Fruit fly (Drosophila melanogaster) whole organism, embryonic: ENCODE data around the gene Fum1.

Source experiments
- C15 ChIP-seq: fragments of 200-800 bp; sonication (Bioruptor generic); IDR thresholded peaks from 3 replicates; pipeline ENCODE4 v1.3.6; 2022; ENCODE audit warnings: missing biosample characterization, missing genetic modification characterization
- CG10147 ChIP-seq: fragments of 200-800 bp; sonication (Bioruptor generic); optimal IDR thresholded peaks from 2 replicates; lab custom pipeline; 2019; ENCODE audit warnings: missing biosample characterization, mild to moderate bottlenecking, missing genetic modification characterization, moderate library complexity
- CG10654 ChIP-seq: fragments of 200-800 bp; sonication (Bioruptor generic); optimal IDR thresholded peaks from 2 replicates; lab custom pipeline; 2016; ENCODE audit warnings: missing biosample characterization, missing genetic modification characterization
- CG13296 ChIP-seq: fragments of 200-800 bp; sonication (Bioruptor generic); optimal IDR thresholded peaks from 3 replicates; lab custom pipeline; 2018; ENCODE audit warnings: missing biosample characterization, mild to moderate bottlenecking, missing genetic modification characterization
- CG14860 ChIP-seq: fragments of 200-800 bp; sonication (Bioruptor generic); IDR thresholded peaks from 3 replicates; pipeline ENCODE4 v1.3.6; 2022; ENCODE audit warnings: missing biosample characterization, missing genetic modification characterization; ENCODE audit not compliant: partially characterized antibody
- CG16779 ChIP-seq: fragments of 200-800 bp; sonication (Bioruptor generic); IDR thresholded peaks from 2 replicates; pipeline ENCODE4 v1.3.6; 2022; ENCODE audit warnings: missing biosample characterization, missing genetic modification characterization
- CG16813 ChIP-seq: fragments of 200-800 bp; sonication (Bioruptor generic); IDR thresholded peaks from 3 replicates; pipeline ENCODE4 v1.3.6; 2022; ENCODE audit warnings: missing biosample characterization, missing genetic modification characterization; ENCODE audit not compliant: partially characterized antibody
- CG16863 ChIP-seq: fragments of 200-800 bp; sonication (Bioruptor generic); optimal IDR thresholded peaks from 3 replicates; lab custom pipeline; 2016; ENCODE audit warnings: missing biosample characterization, missing genetic modification characterization
- CG17612 ChIP-seq: fragments of 200-800 bp; sonication (Bioruptor generic); IDR thresholded peaks from 2 replicates; pipeline ENCODE4 v1.3.6; 2022; ENCODE audit warnings: missing biosample characterization, missing genetic modification characterization
- CG1832 ChIP-seq: fragments of 200-800 bp; sonication (Bioruptor generic); optimal IDR thresholded peaks from 2 replicates; lab custom pipeline; 2017; ENCODE audit warnings: missing biosample characterization, mild to moderate bottlenecking, missing genetic modification characterization, inconsistent platforms
- CG18619 ChIP-seq: fragments of 200-800 bp; sonication (Bioruptor generic); optimal IDR thresholded peaks from 3 replicates; lab custom pipeline; 2017; ENCODE audit warnings: missing biosample characterization, mild to moderate bottlenecking, missing genetic modification characterization
- CG30431 ChIP-seq: fragments of 200-800 bp; sonication (Bioruptor generic); optimal IDR thresholded peaks from 2 replicates; lab custom pipeline; 2017; ENCODE audit warnings: missing biosample characterization, missing genetic modification characterization
- CG31224 ChIP-seq: fragments of 200-800 bp; sonication (Bioruptor generic); IDR thresholded peaks from 2 replicates; pipeline ENCODE4 v1.3.6; 2022; ENCODE audit warnings: missing biosample characterization, missing genetic modification characterization
- CG3726 ChIP-seq: fragments of 200-800 bp; sonication (Bioruptor generic); IDR thresholded peaks from 3 replicates; pipeline ENCODE4, ENCODE4 v1.3.6; 2022; ENCODE audit warnings: missing biosample characterization, missing genetic modification characterization
- CG4707 ChIP-seq: fragments of 200-800 bp; sonication (Bioruptor generic); optimal IDR thresholded peaks from 2 replicates; lab custom pipeline; 2018; ENCODE audit warnings: missing biosample characterization, mild to moderate bottlenecking, missing genetic modification characterization, moderate library complexity
- CG5953 ChIP-seq: fragments of 200-800 bp; sonication (Bioruptor generic); IDR thresholded peaks from 2 replicates; pipeline ENCODE4 v1.3.6; 2022; ENCODE audit warnings: missing biosample characterization, missing genetic modification characterization
- CG6272 ChIP-seq: fragments of 200-800 bp; sonication (Bioruptor generic); IDR thresholded peaks from 2 replicates; pipeline ENCODE4 v1.3.6; 2022; ENCODE audit warnings: missing biosample characterization, missing genetic modification characterization
- CG6791 ChIP-seq: fragments of 200-800 bp; sonication (Bioruptor generic); IDR thresholded peaks from 3 replicates; pipeline ENCODE4 v1.3.6; 2022; ENCODE audit warnings: missing biosample characterization, missing genetic modification characterization; ENCODE audit not compliant: partially characterized antibody
- CG7357 ChIP-seq: fragments of 200-800 bp; sonication (Bioruptor generic); IDR thresholded peaks from 3 replicates; pipeline ENCODE4 v1.3.6; 2022; ENCODE audit warnings: missing biosample characterization, missing genetic modification characterization
- CG7839 ChIP-seq: fragments of 200-800 bp; sonication (Bioruptor generic); optimal IDR thresholded peaks from 3 replicates; lab custom pipeline; 2018; ENCODE audit warnings: missing biosample characterization, mild to moderate bottlenecking, missing genetic modification characterization, moderate library complexity
- CHES-1-like ChIP-seq: fragments of 200-800 bp; sonication (Bioruptor generic); optimal IDR thresholded peaks from 2 replicates; lab custom pipeline; 2016; ENCODE audit warnings: missing biosample characterization, missing genetic modification characterization
- Dek ChIP-seq: fragments of 200-800 bp; sonication (Bioruptor generic); optimal IDR thresholded peaks from 3 replicates; lab custom pipeline; 2019; ENCODE audit warnings: missing biosample characterization, mild to moderate bottlenecking, missing genetic modification characterization, moderate library complexity
- Dll ChIP-seq: fragments of 200-800 bp; sonication (Bioruptor generic); IDR thresholded peaks from 4 replicates; pipeline ENCODE4 v1.3.6; 2022; ENCODE audit warnings: missing biosample characterization, missing genetic modification characterization; ENCODE audit not compliant: partially characterized antibody
- ERR ChIP-seq: fragments of 200-800 bp; sonication (Bioruptor generic); optimal IDR thresholded peaks from 2 replicates; lab custom pipeline; 2016; ENCODE audit warnings: missing biosample characterization, missing genetic modification characterization
- HmgD ChIP-seq: fragments of 200-800 bp; sonication (Bioruptor generic); optimal IDR thresholded peaks from 3 replicates; lab custom pipeline; 2016; ENCODE audit warnings: missing biosample characterization, missing genetic modification characterization
- Mes4 ChIP-seq: fragments of 200-800 bp; sonication (Bioruptor generic); optimal IDR thresholded peaks from 2 replicates; lab custom pipeline; 2016; ENCODE audit warnings: missing biosample characterization, missing genetic modification characterization
- Side ChIP-seq: fragments of 200-800 bp; sonication (Bioruptor generic); optimal IDR thresholded peaks from 2 replicates; lab custom pipeline; 2016; ENCODE audit warnings: missing biosample characterization, missing genetic modification characterization
- Trl ChIP-seq, 3 experiments: fragments of >200 bp in 2 of 3; fragments of 200-800 bp in 1 of 3; sonication (Bioruptor generic) in 1 of 3; optimal IDR thresholded peaks; 2 replicates in 1 of 3; 3 replicates in 2 of 3; lab custom pipeline; 2016 to 2017; ENCODE audit warnings: missing biosample characterization in 1 of 3, missing genetic modification characterization in 1 of 3
- Usf ChIP-seq: fragments of 200-800 bp; sonication (Bioruptor generic); optimal IDR thresholded peaks from 2 replicates; lab custom pipeline; 2017; ENCODE audit warnings: missing genotype, missing biosample characterization, missing genetic modification characterization
- Xrp1 ChIP-seq: fragments of 200-800 bp; sonication (Bioruptor generic); IDR thresholded peaks from 2 replicates; pipeline ENCODE4 v1.3.6; 2022; ENCODE audit warnings: missing biosample characterization, missing genetic modification characterization
- corto ChIP-seq: fragments of 200-800 bp; sonication (Bioruptor generic); optimal IDR thresholded peaks from 2 replicates; lab custom pipeline; 2016; ENCODE audit warnings: missing biosample characterization, mild to moderate bottlenecking, missing genetic modification characterization, moderate library complexity
- crp ChIP-seq, 2 experiments: fragments of 200-800 bp; sonication (Bioruptor generic); optimal IDR thresholded peaks; 2 replicates in 1 of 2; 3 replicates in 1 of 2; lab custom pipeline; 2017; ENCODE audit warnings: missing biosample characterization in 2 of 2, missing genetic modification characterization in 2 of 2, mild to moderate bottlenecking in 1 of 2, moderate library complexity in 1 of 2
- en ChIP-seq: fragments of 200-800 bp; sonication (Bioruptor generic); optimal IDR thresholded peaks from 2 replicates; lab custom pipeline; 2016; ENCODE audit warnings: missing biosample characterization, missing genetic modification characterization
- fd64A ChIP-seq: fragments of 200-800 bp; sonication (Bioruptor generic); optimal IDR thresholded peaks from 3 replicates; lab custom pipeline; 2018; ENCODE audit warnings: missing biosample characterization, mild to moderate bottlenecking, missing genetic modification characterization
- fd96Cb ChIP-seq: fragments of 200-800 bp; sonication (Bioruptor generic); optimal IDR thresholded peaks from 2 replicates; lab custom pipeline; 2018; ENCODE audit warnings: missing biosample characterization, mild to moderate bottlenecking, missing genetic modification characterization, moderate library complexity
- gcm2 ChIP-seq: fragments of 200-800 bp; sonication (Bioruptor generic); optimal IDR thresholded peaks from 2 replicates; lab custom pipeline; 2016; ENCODE audit warnings: missing biosample characterization, missing genetic modification characterization
- ham ChIP-seq: fragments of 200-800 bp; sonication (Bioruptor generic); IDR thresholded peaks from 2 replicates; pipeline ENCODE4 v1.3.6; 2022; ENCODE audit warnings: missing biosample characterization, missing genetic modification characterization
- hbn ChIP-seq: fragments of 200-800 bp; sonication (Bioruptor generic); IDR thresholded peaks from 2 replicates; pipeline ENCODE4 v1.3.6; 2022; ENCODE audit warnings: missing biosample characterization, missing genetic modification characterization; ENCODE audit not compliant: partially characterized antibody
- hkb ChIP-seq, 2 experiments: fragments of 200-800 bp in 1 of 2; fragments of >200 bp in 1 of 2; sonication (Bioruptor generic) in 1 of 2; IDR thresholded peaks in 1 of 2; optimal IDR thresholded peaks in 1 of 2; 2 replicates each; pipeline versions ENCODE4 v1.3.6 to Lab custom; 2017 to 2022; ENCODE audit warnings: missing biosample characterization in 1 of 2, missing genetic modification characterization in 1 of 2
- ind ChIP-seq: fragments of 200-800 bp; sonication (Bioruptor generic); optimal IDR thresholded peaks from 3 replicates; lab custom pipeline; 2016; ENCODE audit warnings: missing biosample characterization, missing genetic modification characterization
- knrl ChIP-seq: fragments of 200-800 bp; sonication (Bioruptor generic); IDR thresholded peaks from 3 replicates; pipeline ENCODE4 v1.3.6; 2022; ENCODE audit warnings: missing biosample characterization, missing genetic modification characterization; ENCODE audit not compliant: partially characterized antibody
- lmd ChIP-seq: fragments of 200-800 bp; sonication (Bioruptor generic); IDR thresholded peaks from 2 replicates; pipeline ENCODE4 v1.3.6; 2022; ENCODE audit warnings: missing biosample characterization, missing genetic modification characterization
- org-1 ChIP-seq: fragments of 200-800 bp; sonication (Bioruptor generic); optimal IDR thresholded peaks from 2 replicates; lab custom pipeline; 2017; ENCODE audit warnings: missing biosample characterization, missing genetic modification characterization
- pan ChIP-seq, 4 experiments: fragments of >200 bp in 3 of 4; fragments of 200-800 bp in 1 of 4; sonication (Bioruptor generic) in 1 of 4; optimal IDR thresholded peaks in 3 of 4; IDR thresholded peaks in 1 of 4; 2 replicates each; pipeline versions ENCODE4 v1.3.6 to Lab custom; 2017 to 2022; ENCODE audit warnings: missing biosample characterization in 2 of 4, missing genetic modification characterization in 2 of 4, mixed read lengths in 1 of 4
- pum ChIP-seq: fragments of 200-800 bp; sonication (Bioruptor generic); optimal IDR thresholded peaks from 2 replicates; lab custom pipeline; 2016; ENCODE audit warnings: missing biosample characterization, missing genetic modification characterization
- repo ChIP-seq: fragments of 200-800 bp; sonication (Bioruptor generic); optimal IDR thresholded peaks from 2 replicates; lab custom pipeline; 2016; ENCODE audit warnings: missing biosample characterization, missing genetic modification characterization
- slbo ChIP-seq: fragments of 200-800 bp; sonication (Bioruptor generic); IDR thresholded peaks from 2 replicates; pipeline ENCODE4 v1.3.6; 2022; ENCODE audit warnings: missing biosample characterization, missing genetic modification characterization
- slp2 ChIP-seq: fragments of 200-800 bp; sonication (Bioruptor generic); optimal IDR thresholded peaks from 2 replicates; lab custom pipeline; 2016; ENCODE audit warnings: missing biosample characterization, missing genetic modification characterization
- so ChIP-seq: fragments of 200-800 bp; sonication (Bioruptor generic); IDR thresholded peaks from 3 replicates; pipeline ENCODE4 v1.3.6; 2022; ENCODE audit warnings: missing biosample characterization, missing genetic modification characterization
- tin ChIP-seq: fragments of 200-800 bp; sonication (Bioruptor generic); optimal IDR thresholded peaks from 3 replicates; lab custom pipeline; 2016; ENCODE audit warnings: missing biosample characterization, missing genetic modification characterization

Fum1 gene

DNA sequence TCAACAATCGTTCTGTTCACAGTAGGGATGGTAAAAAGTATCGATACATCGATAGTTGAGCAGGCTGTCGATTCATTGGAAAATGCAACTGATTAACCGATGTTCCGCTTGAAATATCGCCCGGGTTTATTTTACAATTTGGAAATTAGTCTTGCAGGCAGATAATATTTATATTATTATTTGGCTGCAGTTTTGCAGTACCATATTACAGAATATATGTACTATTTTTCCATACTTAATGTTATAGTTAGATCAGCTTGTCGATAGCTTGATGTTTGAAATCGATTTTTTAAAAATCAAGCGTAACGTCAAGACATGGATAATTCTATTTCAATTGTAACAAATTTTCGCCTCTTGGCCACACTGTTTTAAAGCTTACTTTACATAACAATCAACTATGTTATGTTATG, 16.8 kb downstream of the Fum1 start, which contains the start of gene CG14442 (continued):
- peak; percentile 93 for TF ChIP-seq CG16813 (GFP tag; lab: Robert Waterston, UW)
- peak; percentile 18 for TF ChIP-seq CG16863 (GFP tag; lab: Kevin White, UChicago)
- TF ChIP-seq lmd (GFP tag; lab: Robert Waterston, UW) = no peak
- TF ChIP-seq Side (GFP tag; lab: Kevin White, UChicago) = peak; percentile 22
- TF ChIP-seq Xrp1 (GFP tag; lab: Robert Waterston, UW) = peak; percentile 18; the same call in 1 of the 2 replicates
- TF ChIP-seq corto (GFP tag; lab: Kevin White, UChicago) = no peak
- TF ChIP-seq CG10654 (GFP tag; lab: Kevin White, UChicago) = peak; percentile 11
- no peak for TF ChIP-seq CG7357 (GFP tag; lab: Robert Waterston, UW)
- peak; percentile 93 for TF ChIP-seq hbn (GFP tag; lab: Robert Waterston, UW)
- peak; percentile 95 for TF ChIP-seq Dll (GFP tag; lab: Robert Waterston, UW)
- TF ChIP-seq CG14860 (GFP tag; lab: Robert Waterston, UW) = peak; percentile 92
- TF ChIP-seq CG7839 (tag; lab: Kevin White, UChicago) = no peak
- no peak for TF ChIP-seq CG6272
- no peak for TF ChIP-seq Usf (GFP tag; lab: Kevin White, UChicago)
- TF ChIP-seq HmgD (GFP tag; lab: Kevin White, UChicago) = no peak
- TF ChIP-seq C15 = no peak
- no peak for TF ChIP-seq repo (GFP tag; lab: Kevin White, UChicago)
- no peak for TF ChIP-seq CG16779 (GFP tag; lab: Robert Waterston, UW)
- peak; percentile 11; the same call in 1 of the 2 replicates for TF ChIP-seq CG31224 (GFP tag; lab: Robert Waterston, UW)
- no peak for TF ChIP-seq fd96Cb (tag; lab: Kevin White, UChicago)
- peak; percentile 21 for TF ChIP-seq ind (GFP tag; lab: Kevin White, UChicago)
- peak; percentile 2 for TF ChIP-seq CG10147 (GFP tag; lab: Kevin White, UChicago)
- TF ChIP-seq CG17612 = no peak
- TF ChIP-seq CG3726 = no peak
- TF ChIP-seq ERR (GFP tag; lab: Kevin White, UChicago) = no peak
- TF ChIP-seq slbo (GFP tag; lab: Robert Waterston, UW) = peak; percentile 59
- TF ChIP-seq ham (GFP tag; lab: Robert Waterston, UW) = no peak
- peak; percentile 93 for TF ChIP-seq knrl (GFP tag; lab: Robert Waterston, UW)
- peak; percentile 92 for TF ChIP-seq CG6791 (GFP tag; lab: Robert Waterston, UW)
- no peak for TF ChIP-seq hkb (optimal IDR thresholded peaks at IDR 0.05; lab: Kevin White, UChicago)
- TF ChIP-seq hkb (GFP tag; IDR thresholded peaks at IDR 0.05; lab: Robert Waterston, UW) = no peak
- no peak for TF ChIP-seq CG30431 (GFP tag; lab: Kevin White, UChicago)
- peak; percentile 22 for TF ChIP-seq tin (GFP tag; lab: Kevin White, UChicago)
- no peak for TF ChIP-seq gcm2 (GFP tag; lab: Kevin White, UChicago)
- no peak for TF ChIP-seq CG1832 (GFP tag; lab: Kevin White, UChicago)
- no peak for TF ChIP-seq CG4707 (GFP tag; lab: Kevin White, UChicago)
- TF ChIP-seq pum (GFP tag; lab: Kevin White, UChicago) = no peak
- TF ChIP-seq crp (GFP tag; optimal IDR thresholded peaks at IDR 0.05; lab: Kevin White, UChicago) = peak in 1 of 2 experiments; percentile 21
- TF ChIP-seq org-1 (GFP tag; lab: Kevin White, UChicago) = no peak
- peak; percentile 29 for TF ChIP-seq CG13296 (GFP tag; lab: Kevin White, UChicago)
- no peak for TF ChIP-seq so (GFP tag; lab: Robert Waterston, UW)
- TF ChIP-seq Dek (tag; lab: Kevin White, UChicago) = no peak
- no peak for TF ChIP-seq Mes4 (GFP tag; lab: Kevin White, UChicago)
- no peak for TF ChIP-seq en (GFP tag; lab: Kevin White, UChicago)
- no peak for TF ChIP-seq CHES-1-like (GFP tag; lab: Kevin White, UChicago)
- no peak for TF ChIP-seq CG5953 (GFP tag; lab: Robert Waterston, UW)
- no peak for TF ChIP-seq fd64A
- no peak for TF ChIP-seq Trl (optimal IDR thresholded peaks at IDR 0.05; lab: Kevin White, UChicago)
- peak; percentile 0 for TF ChIP-seq Trl (GFP tag; optimal IDR thresholded peaks at IDR 0.05; lab: Kevin White, UChicago)
- no peak for TF ChIP-seq pan (optimal IDR thresholded peaks at IDR 0.05; lab: Kevin White, UChicago)
- TF ChIP-seq pan (GFP tag; optimal IDR thresholded peaks at IDR 0.05 in 1 of 2, IDR thresholded peaks at IDR 0.05 in 1 of 2) = no peak
- TF ChIP-seq slp2 (GFP tag; lab: Kevin White, UChicago) = peak; percentile 1
- no peak for TF ChIP-seq CG18619 (GFP tag; lab: Kevin White, UChicago)
